Worm (Caenorhabditis elegans) whole organism, midembryonic: Measurements from ENCODE around the gene Y47A7.2.

Experiments
- T22C8.4 ChIP-seq: fragments of 200-800 bp; sonication (Bioruptor generic); IDR thresholded peaks from 2 replicates; pipeline ENCODE4 v1.3.6; 2022; ENCODE audit warnings: missing genetic modification characterization, missing compliant biosample characterization
- cog-1 ChIP-seq: sonication (generic microtip); optimal IDR thresholded peaks from 2 replicates; lab custom pipeline; 2016; ENCODE audit warnings: missing genetic modification characterization, missing compliant biosample characterization
- flt-1 ChIP-seq: fragments of 200-800 bp; sonication (Bioruptor generic); IDR thresholded peaks from 2 replicates; pipeline ENCODE4 v1.3.6; 2022; ENCODE audit warnings: missing genetic modification characterization, missing compliant biosample characterization
- med-1 ChIP-seq: sonication (generic microtip); optimal IDR thresholded peaks from 2 replicates; lab custom pipeline; 2017; ENCODE audit warnings: missing genetic modification characterization, mild to moderate bottlenecking, missing compliant biosample characterization, antibody characterized with exemption, missing genetic modification reagents; ENCODE audit not compliant: insufficient read depth
- ref-1 ChIP-seq: fragments of 200-800 bp; sonication (Bioruptor generic); conservative IDR thresholded peaks from 2 replicates; pipeline ENCODE4 v1.3.6; 2022; ENCODE audit warnings: missing genetic modification reagents, missing genetic modification characterization, missing compliant biosample characterization
- tab-1 ChIP-seq: fragments of 200-800 bp; sonication (Bioruptor generic); IDR thresholded peaks from 2 replicates; pipeline ENCODE4 v1.3.6; 2022; ENCODE audit warnings: missing genetic modification characterization, missing compliant biosample characterization
- ztf-23 ChIP-seq: fragments of 200-800 bp; sonication (Bioruptor generic); IDR thresholded peaks from 2 replicates; pipeline ENCODE4 v1.3.6; 2022; ENCODE audit warnings: missing genetic modification reagents, missing genetic modification characterization, missing compliant biosample characterization

ce11 chrV:5161792-5162191 lies 36.3 kb downstream of the Y47A7.2 start, which contains the start of gene abu-6:
- TF ChIP-seq flt-1 (GFP tag; lab: Robert Waterston, UW) (no peak), med-1 (GFP tag; lab: Kevin White, UChicago) (no peak), ztf-23 (GFP tag; lab: Robert Waterston, UW) (no peak), cog-1 (no peak), tab-1 (GFP tag; lab: Robert Waterston, UW) (no peak), T22C8.4 (GFP tag; lab: Robert Waterston, UW) (no peak), ref-1 (GFP tag; lab: Robert Waterston, UW) (no peak)
